Worm (Caenorhabditis elegans) whole organism, early embryonic: ENCODE results near the gene fic-1.
"Not testable (repeated sequence)": the region's sequence is repeated elsewhere in the genome, so short reads cannot be mapped to it uniquely, and the experiment has no call there.

Experiments used
- B0310.2 ChIP-seq: sonication (generic microtip); optimal IDR thresholded peaks from 2 replicates; lab custom pipeline; 2016; ENCODE audit warnings: mild to moderate bottlenecking, missing genetic modification characterization, missing compliant biosample characterization
- F13C5.2 ChIP-seq: sonication (generic microtip); optimal IDR thresholded peaks from 2 replicates; lab custom pipeline; 2017; ENCODE audit warnings: mild to moderate bottlenecking, missing genetic modification characterization, inconsistent platforms, missing compliant biosample characterization
- aly-1 ChIP-seq: sonication (generic microtip); optimal IDR thresholded peaks from 2 replicates; lab custom pipeline; 2016; ENCODE audit warnings: missing genetic modification characterization, missing compliant biosample characterization
- ama-1 ChIP-seq: fragments of 150-350 bp; optimal IDR thresholded peaks from 2 replicates; lab custom pipeline; 2014
- ceh-13 ChIP-seq: fragments of 200-800 bp; sonication (Bioruptor generic); optimal IDR thresholded peaks from 2 replicates; lab custom pipeline; 2018; ENCODE audit warnings: mild to moderate bottlenecking, missing genetic modification characterization, missing compliant biosample characterization
- ceh-36 ChIP-seq: sonication (generic microtip); optimal IDR thresholded peaks from 2 replicates; lab custom pipeline; 2016; ENCODE audit warnings: missing genetic modification characterization, inconsistent platforms, missing compliant biosample characterization
- ets-7 ChIP-seq: sonication (generic microtip); optimal IDR thresholded peaks from 2 replicates; lab custom pipeline; 2016; ENCODE audit warnings: missing genotype, missing genetic modification characterization, missing compliant biosample characterization
- flt-1 ChIP-seq: fragments of 200-800 bp; sonication (Bioruptor generic); IDR thresholded peaks from 2 replicates; pipeline ENCODE4 v1.3.6; 2022; ENCODE audit warnings: missing genetic modification characterization, missing compliant biosample characterization
- hmbx-1 ChIP-seq: sonication (generic microtip); optimal IDR thresholded peaks from 2 replicates; lab custom pipeline; 2016; ENCODE audit warnings: mild to moderate bottlenecking, missing genetic modification characterization, missing compliant biosample characterization
- hmg-4 ChIP-seq: fragments of 200-800 bp; sonication (Bioruptor generic); optimal IDR thresholded peaks from 2 replicates; lab custom pipeline; 2018; ENCODE audit warnings: mild to moderate bottlenecking, missing genetic modification characterization, missing compliant biosample characterization
- hnd-1 ChIP-seq: sonication (generic microtip); optimal IDR thresholded peaks from 2 replicates; lab custom pipeline; 2016; ENCODE audit warnings: missing genetic modification characterization, missing compliant biosample characterization
- pes-1 ChIP-seq: fragments of 200-800 bp; sonication (Bioruptor generic); IDR thresholded peaks from 2 replicates; pipeline ENCODE4 v1.3.6; 2022; ENCODE audit warnings: missing genetic modification reagents, missing genetic modification characterization, missing compliant biosample characterization
- scrt-1 ChIP-seq: fragments of 200-800 bp; sonication (Bioruptor generic); IDR thresholded peaks from 2 replicates; pipeline ENCODE4 v1.3.6; 2022; ENCODE audit warnings: missing genetic modification characterization, missing compliant biosample characterization
- sea-1 ChIP-seq: fragments of 200-800 bp; sonication (Bioruptor generic); conservative IDR thresholded peaks from 2 replicates; pipeline ENCODE4 v1.3.6; 2022; ENCODE audit warnings: missing genetic modification characterization, missing compliant biosample characterization
- tbx-11 ChIP-seq: fragments of 200-800 bp; sonication (Bioruptor generic); IDR thresholded peaks from 2 replicates; pipeline ENCODE4 v1.3.6; 2022; ENCODE audit warnings: missing genetic modification characterization, missing compliant biosample characterization
- tbx-37 ChIP-seq: fragments of 200-800 bp; sonication (Bioruptor generic); conservative IDR thresholded peaks from 2 replicates; pipeline ENCODE4 v1.3.6; 2022; ENCODE audit warnings: missing genetic modification reagents, missing genetic modification characterization, missing compliant biosample characterization
- tra-4 ChIP-seq: sonication (generic microtip); optimal IDR thresholded peaks from 2 replicates; lab custom pipeline; 2017; ENCODE audit warnings: missing genetic modification characterization, missing compliant biosample characterization

Gene fic-1

ce11 chrIV:10981761-10982160, 44.5 kb downstream of the fic-1 start, which contains the start of gene Y43E12A.2:
Gene Y43E12A.2, plus strand, starts transcription at chrIV:10982061.
- TF ChIP-seq scrt-1 (GFP tag; lab: Robert Waterston, UW) (no peak), tra-4 (tag; lab: Kevin White, UChicago) (no peak), flt-1 (GFP tag; lab: Robert Waterston, UW) (no peak), ceh-36 (tag; lab: Kevin White, UChicago) (no peak), pes-1 (GFP tag; lab: Robert Waterston, UW) (no peak), sea-1 (GFP tag; lab: Robert Waterston, UW) (no peak), F13C5.2 (no peak), hmg-4 (GFP tag; lab: Kevin White, UChicago) (no peak), hnd-1 (tag; lab: Kevin White, UChicago) (no peak), aly-1 (tag; lab: Kevin White, UChicago) (no peak), ceh-13 (GFP tag; lab: Kevin White, UChicago) (no peak), tbx-37 (GFP tag; lab: Robert Waterston, UW) (no peak), B0310.2 (tag; lab: Kevin White, UChicago) (no peak), ets-7 (tag; lab: Kevin White, UChicago) (no peak), tbx-11 (no peak), hmbx-1 (no peak), ama-1 (lab: Kevin White, UChicago) (no peak)

- TF ChIP-seq ama-1 (lab: Kevin White, UChicago) (no peak), hnd-1 (tag; lab: Kevin White, UChicago) (no peak), ceh-13 (GFP tag; lab: Kevin White, UChicago) (no peak), scrt-1 (GFP tag; lab: Robert Waterston, UW) (no peak), F13C5.2 (no peak), ceh-36 (tag; lab: Kevin White, UChicago) (no peak), tbx-37 (GFP tag; lab: Robert Waterston, UW) (no peak), hmbx-1 (no peak), sea-1 (GFP tag; lab: Robert Waterston, UW) (no peak), flt-1 (GFP tag; lab: Robert Waterston, UW) (no peak), ets-7 (tag; lab: Kevin White, UChicago) (no peak), tbx-11 (no peak), B0310.2 (tag; lab: Kevin White, UChicago) (no peak), tra-4 (tag; lab: Kevin White, UChicago) (no peak)
Observed at ce11 chrIV:10985568-10986035, 48.3 kb downstream of the fic-1 start, which contains the start of gene cyb-2.1. Gene cyb-2.1, plus strand, starts transcription at chrIV:10985985.

ce11 chrIV:10987342-10987945, 50.2 kb downstream of the fic-1 start, which contains the start of gene Y43E12A.3:
Gene Y43E12A.3, plus strand, starts transcription at chrIV:10987895.
- not testable (repeated sequence) for TF ChIP-seq ceh-13 (GFP tag; lab: Kevin White, UChicago); scrt-1 (GFP tag; lab: Robert Waterston, UW); B0310.2 (tag; lab: Kevin White, UChicago)
